Fruit fly (Drosophila melanogaster) whole organism, embryonic: Measurements from ENCODE around the gene Cnot4.

Experiments
- Asciz ChIP-seq: fragments of 200-800 bp; sonication (Bioruptor generic); optimal IDR thresholded peaks from 2 replicates; lab custom pipeline; 2017; ENCODE audit warnings: missing biosample characterization, mild to moderate bottlenecking, missing genetic modification characterization, missing genetic modification reagents
- Atf3 ChIP-seq: fragments of 200-800 bp; sonication (Bioruptor generic); optimal IDR thresholded peaks from 3 replicates; lab custom pipeline; 2016; ENCODE audit warnings: missing biosample characterization, missing genetic modification characterization
- Atf6 ChIP-seq: fragments of 200-800 bp; sonication (Bioruptor generic); IDR thresholded peaks from 2 replicates; pipeline ENCODE4 v1.3.6; 2022; ENCODE audit warnings: missing biosample characterization, missing genetic modification characterization
- Bteb2 ChIP-seq: fragments of 200-800 bp; sonication (Bioruptor generic); optimal IDR thresholded peaks from 2 replicates; lab custom pipeline; 2016; ENCODE audit warnings: missing biosample characterization, missing genetic modification characterization
- CG10147 ChIP-seq: fragments of 200-800 bp; sonication (Bioruptor generic); optimal IDR thresholded peaks from 2 replicates; lab custom pipeline; 2019; ENCODE audit warnings: missing biosample characterization, mild to moderate bottlenecking, missing genetic modification characterization, moderate library complexity
- CG10543 ChIP-seq: fragments of 200-800 bp; sonication (Bioruptor generic); optimal IDR thresholded peaks from 3 replicates; lab custom pipeline; 2017; ENCODE audit warnings: missing biosample characterization, mild to moderate bottlenecking, missing genetic modification characterization, moderate library complexity
- CG12071 ChIP-seq: fragments of 200-800 bp; sonication (Bioruptor generic); optimal IDR thresholded peaks from 3 replicates; lab custom pipeline; 2018; ENCODE audit warnings: missing biosample characterization, mild to moderate bottlenecking, missing genetic modification characterization
- CG12104 ChIP-seq: fragments of 200-800 bp; sonication (Bioruptor generic); optimal IDR thresholded peaks from 3 replicates; lab custom pipeline; 2016; ENCODE audit warnings: missing biosample characterization, missing genetic modification characterization
- CG12219 ChIP-seq: fragments of 200-800 bp; sonication (Bioruptor generic); optimal IDR thresholded peaks from 3 replicates; lab custom pipeline; 2018; ENCODE audit warnings: missing biosample characterization, mild to moderate bottlenecking, missing genetic modification characterization
- CG12659 ChIP-seq: fragments of 200-800 bp; sonication (Bioruptor generic); optimal IDR thresholded peaks from 3 replicates; lab custom pipeline; 2017; ENCODE audit warnings: mild to moderate bottlenecking, missing biosample characterization, missing genetic modification reagents, missing genetic modification characterization
- CG13424 ChIP-seq: fragments of 200-800 bp; sonication (Bioruptor generic); optimal IDR thresholded peaks from 2 replicates; lab custom pipeline; 2019; ENCODE audit warnings: missing biosample characterization, mild to moderate bottlenecking, missing genetic modification characterization, moderate library complexity
- CG13894 ChIP-seq: fragments of 200-800 bp; sonication (Bioruptor generic); optimal IDR thresholded peaks from 3 replicates; lab custom pipeline; 2018; ENCODE audit warnings: missing biosample characterization, mild to moderate bottlenecking, missing genetic modification characterization, moderate library complexity
- CG14965 ChIP-seq: fragments of 200-800 bp; sonication (Bioruptor generic); optimal IDR thresholded peaks from 2 replicates; lab custom pipeline; 2016; ENCODE audit warnings: missing biosample characterization, missing genetic modification characterization, borderline replicate concordance
- CG15479 ChIP-seq: fragments of 200-800 bp; sonication (Bioruptor generic); optimal IDR thresholded peaks from 3 replicates; lab custom pipeline; 2019; ENCODE audit warnings: missing biosample characterization, mild to moderate bottlenecking, missing genetic modification characterization, moderate library complexity
- CG17568 ChIP-seq: fragments of 200-800 bp; sonication (Bioruptor generic); optimal IDR thresholded peaks from 2 replicates; lab custom pipeline; 2018; ENCODE audit warnings: missing biosample characterization, mild to moderate bottlenecking, missing genetic modification characterization, moderate library complexity
- CG30020 ChIP-seq: fragments of 200-800 bp; optimal IDR thresholded peaks from 2 replicates; lab custom pipeline; 2019; ENCODE audit warnings: missing biosample characterization, mild to moderate bottlenecking, missing genetic modification characterization, moderate library complexity
- CG3065 ChIP-seq: fragments of 200-800 bp; sonication (Bioruptor generic); optimal IDR thresholded peaks from 2 replicates; lab custom pipeline; 2016; ENCODE audit warnings: missing biosample characterization, missing genetic modification characterization
- CG34376 ChIP-seq: fragments of 200-800 bp; sonication (Bioruptor generic); optimal IDR thresholded peaks from 2 replicates; lab custom pipeline; 2018; ENCODE audit warnings: missing biosample characterization, mild to moderate bottlenecking, missing genetic modification characterization
- CG3995 ChIP-seq: fragments of 200-800 bp; sonication (Bioruptor generic); optimal IDR thresholded peaks from 3 replicates; lab custom pipeline; 2016; ENCODE audit warnings: missing biosample characterization, missing genetic modification characterization
- Drgx ChIP-seq: fragments of 200-800 bp; sonication (Bioruptor generic); IDR thresholded peaks from 2 replicates; pipeline ENCODE4 v1.3.6; 2022; ENCODE audit warnings: missing biosample characterization, missing genetic modification characterization
- HLH3B ChIP-seq: fragments of 200-800 bp; sonication (Bioruptor generic); IDR thresholded peaks from 2 replicates; pipeline ENCODE4 v1.3.6; 2022; ENCODE audit warnings: missing biosample characterization, missing genetic modification characterization
- HLH54F ChIP-seq: fragments of 200-800 bp; sonication (Bioruptor generic); optimal IDR thresholded peaks from 3 replicates; lab custom pipeline; 2016; ENCODE audit warnings: missing biosample characterization, missing genetic modification characterization
- HmgZ ChIP-seq: fragments of 200-800 bp; sonication (Bioruptor generic); optimal IDR thresholded peaks from 2 replicates; lab custom pipeline; 2018; ENCODE audit warnings: missing biosample characterization, mild to moderate bottlenecking, missing genetic modification characterization
- Hmx ChIP-seq: fragments of 200-800 bp; sonication (Bioruptor generic); optimal IDR thresholded peaks from 2 replicates; lab custom pipeline; 2016; ENCODE audit warnings: missing biosample characterization, missing genetic modification characterization
- Hr3 ChIP-seq: fragments of 200-800 bp; sonication (Bioruptor generic); optimal IDR thresholded peaks from 3 replicates; lab custom pipeline; 2016; ENCODE audit warnings: missing biosample characterization, missing genetic modification characterization
- Max ChIP-seq: fragments of 200-800 bp; sonication (Bioruptor generic); optimal IDR thresholded peaks from 2 replicates; lab custom pipeline; 2016; ENCODE audit warnings: missing biosample characterization, mild to moderate bottlenecking, missing genetic modification characterization
- Nf-YC ChIP-seq: fragments of 200-800 bp; optimal IDR thresholded peaks from 3 replicates; lab custom pipeline; 2019; ENCODE audit warnings: missing biosample characterization, mild to moderate bottlenecking, missing genetic modification characterization, moderate library complexity
- Oaz ChIP-seq: fragments of 200-800 bp; sonication (Bioruptor generic); IDR thresholded peaks from 2 replicates; pipeline ENCODE4 v1.3.6; 2022; ENCODE audit warnings: missing biosample characterization, missing genetic modification characterization
- Optix ChIP-seq: fragments of 200-800 bp; sonication (Bioruptor generic); IDR thresholded peaks from 3 replicates; pipeline ENCODE4 v1.3.6; 2022; ENCODE audit warnings: missing biosample characterization, missing genetic modification characterization
- al ChIP-seq: fragments of 200-800 bp; sonication (Bioruptor generic); IDR thresholded peaks from 2 replicates; pipeline ENCODE4 v1.3.6; 2022; ENCODE audit warnings: missing biosample characterization, missing genetic modification characterization
- bcd ChIP-seq: fragments of 200-800 bp; sonication (Bioruptor generic); optimal IDR thresholded peaks from 2 replicates; lab custom pipeline; 2017; ENCODE audit warnings: missing biosample characterization, mild to moderate bottlenecking, missing genetic modification characterization
- bowl ChIP-seq: fragments of 200-800 bp; sonication (Bioruptor generic); IDR thresholded peaks from 2 replicates; pipeline ENCODE4 v1.3.6; 2022; ENCODE audit warnings: missing biosample characterization, missing genetic modification characterization
- cg ChIP-seq: fragments of 200-800 bp; sonication (Bioruptor generic); optimal IDR thresholded peaks from 3 replicates; lab custom pipeline; 2019; ENCODE audit warnings: missing biosample characterization, mild to moderate bottlenecking, missing genetic modification characterization, moderate library complexity
- chn ChIP-seq: fragments of 200-800 bp; sonication (Bioruptor generic); optimal IDR thresholded peaks from 2 replicates; lab custom pipeline; 2016; ENCODE audit warnings: missing biosample characterization, missing genetic modification characterization
- crp ChIP-seq, 2 experiments: fragments of 200-800 bp; sonication (Bioruptor generic); optimal IDR thresholded peaks; 2 replicates in 1 of 2; 3 replicates in 1 of 2; lab custom pipeline; 2017; ENCODE audit warnings: missing biosample characterization in 2 of 2, missing genetic modification characterization in 2 of 2, mild to moderate bottlenecking in 1 of 2, moderate library complexity in 1 of 2
- dati ChIP-seq: fragments of 200-800 bp; sonication (Bioruptor generic); IDR thresholded peaks from 2 replicates; pipeline ENCODE4 v1.3.6; 2022; ENCODE audit warnings: missing biosample characterization, missing genetic modification characterization
- en ChIP-seq: fragments of 200-800 bp; sonication (Bioruptor generic); optimal IDR thresholded peaks from 2 replicates; lab custom pipeline; 2016; ENCODE audit warnings: missing biosample characterization, missing genetic modification characterization
- exex ChIP-seq: fragments of 200-800 bp; sonication (Bioruptor generic); optimal IDR thresholded peaks from 4 replicates; lab custom pipeline; 2018; ENCODE audit warnings: missing biosample characterization, mild to moderate bottlenecking, missing genetic modification characterization, moderate library complexity
- gce ChIP-seq: fragments of 200-800 bp; sonication (Bioruptor generic); IDR thresholded peaks from 3 replicates; pipeline ENCODE4 v1.3.6; 2022; ENCODE audit warnings: missing biosample characterization, missing genetic modification characterization
- gcm2 ChIP-seq: fragments of 200-800 bp; sonication (Bioruptor generic); optimal IDR thresholded peaks from 2 replicates; lab custom pipeline; 2016; ENCODE audit warnings: missing biosample characterization, missing genetic modification characterization
- hbn ChIP-seq: fragments of 200-800 bp; sonication (Bioruptor generic); IDR thresholded peaks from 2 replicates; pipeline ENCODE4 v1.3.6; 2022; ENCODE audit warnings: missing biosample characterization, missing genetic modification characterization; ENCODE audit not compliant: partially characterized antibody
- inv ChIP-seq: fragments of 200-800 bp; sonication (Bioruptor generic); IDR thresholded peaks from 2 replicates; pipeline ENCODE4 v1.3.6; 2022; ENCODE audit warnings: missing biosample characterization, missing genetic modification characterization; ENCODE audit not compliant: partially characterized antibody
- nerfin-1 ChIP-seq: fragments of 200-800 bp; sonication (Bioruptor generic); optimal IDR thresholded peaks from 3 replicates; lab custom pipeline; 2019; ENCODE audit warnings: missing biosample characterization, mild to moderate bottlenecking, missing genetic modification characterization, moderate library complexity
- pan ChIP-seq, 4 experiments: fragments of >200 bp in 3 of 4; fragments of 200-800 bp in 1 of 4; sonication (Bioruptor generic) in 1 of 4; optimal IDR thresholded peaks in 3 of 4; IDR thresholded peaks in 1 of 4; 2 replicates each; pipeline versions ENCODE4 v1.3.6 to Lab custom; 2017 to 2022; ENCODE audit warnings: missing biosample characterization in 2 of 4, missing genetic modification characterization in 2 of 4, mixed read lengths in 1 of 4
- ranshi ChIP-seq: fragments of 200-800 bp; sonication (Bioruptor generic); IDR thresholded peaks from 2 replicates; pipeline ENCODE4 v1.3.6; 2022; ENCODE audit warnings: missing biosample characterization, missing genetic modification characterization
- sd ChIP-seq: fragments of 200-800 bp; sonication (Bioruptor generic); optimal IDR thresholded peaks from 3 replicates; lab custom pipeline; 2018; ENCODE audit warnings: missing biosample characterization, mild to moderate bottlenecking, missing genetic modification characterization, moderate library complexity
- sim ChIP-seq: fragments of 200-800 bp; sonication (Bioruptor generic); IDR thresholded peaks from 2 replicates; pipeline ENCODE4 v1.3.6; 2022; ENCODE audit warnings: missing biosample characterization, missing genetic modification characterization
- sqz ChIP-seq: fragments of 200-800 bp; sonication (Bioruptor generic); optimal IDR thresholded peaks from 3 replicates; lab custom pipeline; 2018; ENCODE audit warnings: missing biosample characterization, mild to moderate bottlenecking, missing genetic modification characterization
- trh ChIP-seq: fragments of 200-800 bp; sonication (Bioruptor generic); optimal IDR thresholded peaks from 2 replicates; lab custom pipeline; 2016; ENCODE audit warnings: missing biosample characterization, missing genetic modification characterization
- z ChIP-seq: fragments of 200-800 bp; sonication (Bioruptor generic); IDR thresholded peaks from 3 replicates; pipeline ENCODE4 v1.3.6; 2022; ENCODE audit warnings: missing biosample characterization, missing genetic modification characterization

Gene Cnot4

dm6 chr2L:10435606-10436160 lies 39.2 kb downstream of the Cnot4 start, which contains the start of the genes TBC1D16 and holn1 (continued):
- no peak for TF ChIP-seq Atf6 (GFP tag; lab: Robert Waterston, UW)
- TF ChIP-seq inv (GFP tag; lab: Robert Waterston, UW), result no peak
- TF ChIP-seq CG3065, result no peak
- TF ChIP-seq nerfin-1 (tag; lab: Kevin White, UChicago), result peak; percentile 3
- TF ChIP-seq CG3995, result no peak
- TF ChIP-seq Oaz (GFP tag; lab: Robert Waterston, UW), result no peak
- no peak for TF ChIP-seq gce
- no peak for TF ChIP-seq CG14965 (GFP tag; lab: Kevin White, UChicago)
- TF ChIP-seq dati (GFP tag; lab: Robert Waterston, UW), result no peak
- TF ChIP-seq CG12219 (GFP tag; lab: Kevin White, UChicago), result no peak
- no peak for TF ChIP-seq pan (optimal IDR thresholded peaks at IDR 0.05; lab: Kevin White, UChicago)
- no peak for TF ChIP-seq pan (GFP tag; optimal IDR thresholded peaks at IDR 0.05 in 1 of 2, IDR thresholded peaks at IDR 0.05 in 1 of 2)
- TF ChIP-seq CG12071 (GFP tag; lab: Kevin White, UChicago), result no peak
- no peak for TF ChIP-seq Hmx
- no peak for TF ChIP-seq CG15479 (GFP tag; lab: Kevin White, UChicago)
- TF ChIP-seq cg (GFP tag; lab: Kevin White, UChicago), result no peak
- TF ChIP-seq Drgx, result no peak
- TF ChIP-seq bowl (GFP tag; lab: Robert Waterston, UW), result no peak
- no peak for TF ChIP-seq al
- TF ChIP-seq CG17568 (GFP tag; lab: Kevin White, UChicago), result no peak
- peak; percentile 13 for TF ChIP-seq CG13424 (tag; lab: Kevin White, UChicago)
- TF ChIP-seq Nf-YC (tag; lab: Kevin White, UChicago), result peak; percentile 13
- peak; percentile 53; the same call in 1 of the 2 replicates for TF ChIP-seq hbn (GFP tag; lab: Robert Waterston, UW)
- TF ChIP-seq bcd (GFP tag; lab: Kevin White, UChicago), result no peak
- TF ChIP-seq z, result no peak
- TF ChIP-seq gcm2 (GFP tag; lab: Kevin White, UChicago), result no peak
- TF ChIP-seq HLH54F (GFP tag; lab: Kevin White, UChicago), result no peak
- no peak for TF ChIP-seq sim (GFP tag; lab: Robert Waterston, UW)
- no peak for TF ChIP-seq CG13894 (tag; lab: Kevin White, UChicago)
- TF ChIP-seq sqz, result no peak
- TF ChIP-seq Max, result no peak
- no peak for TF ChIP-seq Optix (GFP tag; lab: Robert Waterston, UW)
- peak; percentile 94 for TF ChIP-seq CG30020 (tag; lab: Kevin White, UChicago)
- TF ChIP-seq Bteb2 (GFP tag; lab: Kevin White, UChicago), result no peak
- TF ChIP-seq CG12659 (GFP tag; lab: Kevin White, UChicago), result peak; percentile 37
- no peak for TF ChIP-seq Atf3
- TF ChIP-seq CG10147 (GFP tag; lab: Kevin White, UChicago), result no peak
- peak in 1 of 2 experiments; percentile 20 for TF ChIP-seq crp (GFP tag; optimal IDR thresholded peaks at IDR 0.05; lab: Kevin White, UChicago)
- TF ChIP-seq chn (GFP tag; lab: Kevin White, UChicago), result no peak
- TF ChIP-seq CG10543 (GFP tag; lab: Kevin White, UChicago), result no peak
- no peak for TF ChIP-seq CG34376
- TF ChIP-seq trh (GFP tag; lab: Kevin White, UChicago), result no peak
- no peak for TF ChIP-seq ranshi (GFP tag; lab: Robert Waterston, UW)
- no peak for TF ChIP-seq HLH3B (GFP tag; lab: Robert Waterston, UW)
- peak; percentile 1 for TF ChIP-seq CG12104 (GFP tag; lab: Kevin White, UChicago)
- no peak for TF ChIP-seq sd
- TF ChIP-seq HmgZ (tag; lab: Kevin White, UChicago), result no peak
- no peak for TF ChIP-seq Asciz (GFP tag; lab: Kevin White, UChicago)
- no peak for TF ChIP-seq Hr3 (GFP tag; lab: Kevin White, UChicago)
- no peak for TF ChIP-seq exex (tag; lab: Kevin White, UChicago)
- no peak for TF ChIP-seq en (GFP tag; lab: Kevin White, UChicago)
